Fruit fly (Drosophila melanogaster) Kc167 (cell line): ENCODE results near the gene Patr-1.

Source experiments
- Myc ChIP-seq: fragments of >200 bp; optimal IDR thresholded peaks from 2 replicates; lab custom pipeline; 2017; ENCODE audit warnings: missing external identifiers
- Sin3A ChIP-seq: fragments of >200 bp; optimal IDR thresholded peaks from 2 replicates; lab custom pipeline; 2018; ENCODE audit warnings: missing external identifiers
- h ChIP-seq: fragments of >200 bp; optimal IDR thresholded peaks from 3 replicates; lab custom pipeline; 2018; ENCODE audit warnings: missing external identifiers
- insv ChIP-seq: fragments of >200 bp; optimal IDR thresholded peaks from 3 replicates; lab custom pipeline; 2018; ENCODE audit warnings: missing external identifiers
- psq ChIP-seq: fragments of >200 bp; optimal IDR thresholded peaks from 2 replicates; lab custom pipeline; 2017; ENCODE audit warnings: missing external identifiers
- ttk ChIP-seq: sonication (Bioruptor generic); optimal IDR thresholded peaks from 2 replicates; lab custom pipeline; 2017; ENCODE audit warnings: missing external identifiers

The Patr-1 gene

DNA sequence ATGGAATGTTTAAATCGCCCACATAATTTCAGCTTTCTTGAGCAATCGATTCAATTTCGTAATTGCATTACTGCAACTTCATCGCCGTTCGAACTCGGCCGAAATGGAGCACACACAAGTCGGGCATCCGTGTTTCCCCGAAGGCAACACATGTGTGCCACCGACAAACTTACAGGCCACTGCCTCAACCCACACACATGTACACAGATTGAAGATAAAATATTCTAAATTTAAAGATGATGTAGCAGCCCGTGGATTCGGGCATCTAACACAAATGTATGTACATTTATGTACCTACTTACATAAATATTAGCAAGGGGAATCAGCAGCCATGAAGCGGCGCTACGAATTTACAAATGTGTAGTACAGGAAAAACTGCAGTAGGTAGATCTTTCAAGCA, 22.7 kb downstream of the Patr-1 start:
- no peak for TF ChIP-seq insv (lab: Kevin White, UChicago)
- no peak for TF ChIP-seq psq (lab: Kevin White, UChicago)
- no peak for TF ChIP-seq ttk (lab: Kevin White, UChicago)
- no peak for TF ChIP-seq Myc (lab: Kevin White, UChicago)

DNA sequence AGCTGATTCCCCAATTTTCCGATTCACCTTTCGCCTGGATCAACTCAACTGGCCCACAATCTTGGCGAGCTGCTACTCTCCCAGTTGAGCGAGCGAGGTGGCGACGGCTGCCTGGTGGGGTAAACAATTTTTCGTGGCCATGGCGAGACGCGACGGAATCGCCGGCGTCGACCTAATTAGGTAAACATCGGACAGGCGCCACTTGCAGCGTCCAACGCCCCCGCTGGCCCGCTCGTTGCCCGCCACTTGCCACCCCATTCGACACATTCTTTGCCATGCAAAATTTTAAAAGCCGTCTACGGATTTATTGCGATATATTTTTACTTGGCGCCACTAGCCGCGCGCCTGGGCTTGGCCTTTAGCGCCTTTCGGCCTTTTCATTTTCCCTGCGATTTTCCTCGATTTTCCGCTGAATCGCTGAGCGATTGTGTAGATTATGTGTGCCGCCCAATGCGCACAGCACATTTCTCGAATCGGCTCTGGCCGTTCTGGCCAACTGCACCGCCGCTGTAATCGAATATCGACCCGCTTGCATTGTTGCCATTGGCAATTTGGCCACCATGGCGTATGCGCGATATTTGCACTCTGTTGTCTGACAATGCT, 23.6 kb downstream of the Patr-1 start:
- TF ChIP-seq h (lab: Kevin White, UChicago), result no peak
- TF ChIP-seq insv (lab: Kevin White, UChicago), result no peak
- no peak for TF ChIP-seq Sin3A
- no peak for TF ChIP-seq ttk (lab: Kevin White, UChicago)
- no peak for TF ChIP-seq psq (lab: Kevin White, UChicago)
- no peak for TF ChIP-seq Myc (lab: Kevin White, UChicago)

DNA sequence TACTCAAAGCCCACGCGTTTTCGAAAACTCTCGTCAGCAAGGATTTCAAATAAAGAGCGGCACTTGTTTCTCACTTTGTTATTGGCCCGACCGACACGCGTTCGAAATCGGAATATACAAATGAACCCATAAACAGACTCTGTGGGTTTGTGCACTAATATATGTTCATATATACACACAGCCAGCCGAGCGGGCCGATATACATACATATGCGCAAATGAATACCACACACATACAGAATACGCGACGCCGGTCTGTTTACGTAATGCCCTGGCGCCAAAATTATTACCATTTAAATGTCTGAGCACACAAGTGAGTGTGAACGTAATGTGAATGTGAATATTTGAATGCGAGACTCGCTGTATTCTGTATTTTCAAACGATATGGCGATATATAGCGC, 24.4 kb downstream of the Patr-1 start:
- TF ChIP-seq h (lab: Kevin White, UChicago) (no peak), ttk (lab: Kevin White, UChicago) (no peak), insv (lab: Kevin White, UChicago) (no peak), Sin3A (no peak)

DNA sequence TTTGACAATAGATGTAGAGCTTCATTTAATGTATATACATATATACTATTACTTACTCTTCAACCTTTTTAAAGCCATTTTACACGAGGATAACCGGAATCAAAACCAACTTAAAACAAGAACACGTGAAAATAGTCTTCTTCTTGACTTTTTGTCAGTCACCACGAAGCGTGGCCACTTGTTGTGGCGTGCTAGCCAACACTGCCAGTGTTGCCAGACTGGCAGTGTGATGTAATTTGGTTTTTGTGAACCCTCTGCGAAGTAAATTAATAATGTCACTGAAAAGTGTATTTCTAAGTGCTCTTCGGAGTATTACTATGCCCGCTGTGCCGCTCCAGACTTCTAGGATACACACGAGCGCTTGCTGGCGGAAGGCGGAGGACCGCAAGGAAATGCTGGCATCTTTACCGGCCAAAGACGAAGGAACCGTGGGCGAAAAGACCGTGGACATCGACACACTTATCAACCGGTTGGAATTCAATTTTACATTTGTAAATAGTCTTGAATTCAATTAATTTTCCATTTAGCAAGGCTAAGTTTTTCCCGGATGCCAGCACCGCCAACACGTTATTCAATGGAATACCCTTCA, 29.3 kb downstream of the Patr-1 start, which contains the start of the genes Ns1 and mRpS11:
Ns1 (minus strand) TSS at position 150 of the 589 bp plus-strand sequence.
mRpS11 (plus strand) TSS at position 207 of the 589 bp plus-strand sequence.
- TF ChIP-seq ttk (lab: Kevin White, UChicago) (no peak), psq (lab: Kevin White, UChicago) (no peak), h (lab: Kevin White, UChicago) (no peak), Myc (lab: Kevin White, UChicago) (no peak), insv (lab: Kevin White, UChicago) (no peak)

DNA sequence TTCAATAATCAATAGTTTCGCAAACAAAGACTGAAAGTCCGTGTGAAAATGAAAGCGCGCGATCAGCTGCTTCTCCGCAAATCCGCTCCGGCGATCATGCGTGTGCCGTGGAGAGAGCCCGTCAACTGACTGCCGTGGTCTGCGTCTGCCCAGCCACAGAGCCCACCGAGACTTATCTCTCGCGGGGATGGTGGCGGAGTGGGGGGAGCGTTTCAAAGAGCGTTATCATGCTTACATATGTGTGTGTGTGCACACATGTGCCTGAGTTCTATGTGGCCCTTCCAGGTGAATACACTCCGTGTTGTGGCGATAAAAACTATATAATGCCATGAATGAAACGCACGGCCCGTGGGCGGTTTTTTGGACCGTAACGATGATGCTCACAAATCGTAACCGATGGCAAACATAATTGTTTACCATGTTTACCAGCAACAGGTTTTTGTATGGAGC, 34.6 kb downstream of the Patr-1 start:
- TF ChIP-seq h (lab: Kevin White, UChicago) (peak; percentile 44), ttk (lab: Kevin White, UChicago) (no peak), insv (lab: Kevin White, UChicago) (peak; percentile 41), Myc (lab: Kevin White, UChicago) (no peak), Sin3A (no peak), psq (lab: Kevin White, UChicago) (no peak)

DNA sequence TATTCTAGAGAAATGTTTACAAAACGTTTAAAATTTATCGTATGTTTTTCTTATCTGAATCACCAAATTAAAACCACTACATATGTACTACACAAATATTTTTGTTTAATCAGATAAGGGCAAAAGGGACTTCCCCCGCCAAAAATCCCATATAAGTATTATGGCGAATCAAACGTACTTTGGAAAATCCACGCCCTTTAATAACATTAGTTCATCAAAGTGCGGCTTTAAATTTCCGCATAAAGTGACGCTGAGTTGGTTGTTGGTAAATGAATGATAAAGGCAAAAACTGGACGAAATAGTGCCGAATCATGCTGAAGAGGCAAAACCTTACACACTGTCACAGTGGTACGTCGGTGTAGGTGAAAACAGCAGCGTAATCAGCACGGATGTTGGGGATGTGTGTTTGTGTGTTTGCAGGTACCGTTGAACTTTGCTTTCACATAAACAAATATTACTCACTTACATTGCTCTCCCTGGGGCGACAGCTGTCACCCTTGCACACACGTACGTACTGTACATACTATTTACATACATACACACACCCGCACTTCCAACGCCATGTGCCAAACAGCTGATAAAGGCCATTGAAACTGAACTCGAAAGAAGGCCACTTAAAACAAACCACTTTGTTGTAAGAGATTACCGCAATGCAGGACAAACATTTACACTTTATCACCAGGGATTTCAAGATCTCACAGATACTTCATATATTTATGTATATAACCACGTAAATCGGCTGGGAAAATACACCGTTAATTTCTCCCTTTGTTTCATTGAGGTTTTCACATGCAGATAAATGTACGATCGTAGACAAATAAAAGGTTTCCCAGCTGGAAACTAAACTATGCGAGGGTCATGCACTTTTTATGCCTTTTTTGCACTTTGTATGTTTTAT, 35.8 kb downstream of the Patr-1 start:
- TF ChIP-seq h (lab: Kevin White, UChicago), result no peak
- TF ChIP-seq Sin3A, result no peak
- TF ChIP-seq ttk (lab: Kevin White, UChicago), result no peak
- no peak for TF ChIP-seq psq (lab: Kevin White, UChicago)
- no peak for TF ChIP-seq Myc (lab: Kevin White, UChicago)
- TF ChIP-seq insv (lab: Kevin White, UChicago), result no peak

DNA sequence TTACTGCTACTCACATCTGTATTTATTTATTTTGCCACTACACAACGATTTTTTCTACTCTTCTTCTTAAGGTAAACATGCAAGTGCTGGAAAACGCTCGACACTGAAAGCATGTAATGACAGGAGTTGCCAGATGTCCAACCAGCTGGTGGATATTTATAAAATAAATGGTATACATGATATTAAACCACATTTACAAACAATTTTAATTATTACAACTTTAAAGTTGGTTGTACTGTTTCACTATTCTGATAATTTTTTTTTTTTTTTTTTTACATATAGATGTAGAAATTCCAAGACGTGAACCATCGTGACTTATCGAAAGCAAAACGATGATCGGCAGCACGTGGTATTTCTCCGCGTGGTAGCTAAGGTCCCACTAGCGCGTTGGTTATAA, 36.5 kb downstream of the Patr-1 start, which contains the start of the genes Keap1 and kuk:
Keap1 (minus strand) TSS at position 87 of the 397 bp plus-strand sequence.
kuk (plus strand) TSS at position 386 of the 397 bp plus-strand sequence.
- TF ChIP-seq Sin3A, result no peak

DNA sequence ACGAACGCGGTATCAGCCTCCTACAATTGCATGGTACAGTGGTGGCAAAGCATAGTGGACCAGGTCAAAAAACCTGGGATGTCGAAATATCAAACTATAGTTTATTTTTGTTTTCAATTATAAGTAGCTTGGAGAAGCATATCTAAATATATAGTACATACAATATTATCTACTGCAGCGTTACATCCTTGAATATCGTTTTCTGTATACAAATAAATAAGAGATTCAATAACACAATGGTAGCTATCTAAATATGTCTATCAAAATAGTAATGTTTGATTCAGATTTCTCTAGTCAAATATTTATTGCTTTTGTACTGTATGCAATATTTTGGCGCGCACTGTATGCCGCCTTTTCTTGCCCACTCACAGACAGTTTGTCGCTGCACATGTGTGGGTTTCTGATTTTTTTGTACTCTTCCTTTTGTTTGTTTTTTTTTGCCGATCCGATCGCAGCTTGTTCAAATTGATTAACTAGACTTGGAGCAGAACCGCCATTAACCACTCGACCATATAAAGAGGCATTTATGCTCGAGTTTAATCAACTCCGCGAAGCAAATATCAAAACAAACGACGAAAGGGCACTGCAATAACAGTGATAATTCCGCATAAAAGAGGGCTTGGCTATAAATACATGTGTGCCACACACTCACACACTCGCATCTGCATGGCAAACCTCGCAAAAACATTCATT, 37.4 kb downstream of the Patr-1 start:
- TF ChIP-seq psq (lab: Kevin White, UChicago), result no peak
- peak; percentile 21 for TF ChIP-seq h (lab: Kevin White, UChicago)
- TF ChIP-seq insv (lab: Kevin White, UChicago), result no peak
- TF ChIP-seq Myc (lab: Kevin White, UChicago), result no peak
- no peak for TF ChIP-seq Sin3A

DNA sequence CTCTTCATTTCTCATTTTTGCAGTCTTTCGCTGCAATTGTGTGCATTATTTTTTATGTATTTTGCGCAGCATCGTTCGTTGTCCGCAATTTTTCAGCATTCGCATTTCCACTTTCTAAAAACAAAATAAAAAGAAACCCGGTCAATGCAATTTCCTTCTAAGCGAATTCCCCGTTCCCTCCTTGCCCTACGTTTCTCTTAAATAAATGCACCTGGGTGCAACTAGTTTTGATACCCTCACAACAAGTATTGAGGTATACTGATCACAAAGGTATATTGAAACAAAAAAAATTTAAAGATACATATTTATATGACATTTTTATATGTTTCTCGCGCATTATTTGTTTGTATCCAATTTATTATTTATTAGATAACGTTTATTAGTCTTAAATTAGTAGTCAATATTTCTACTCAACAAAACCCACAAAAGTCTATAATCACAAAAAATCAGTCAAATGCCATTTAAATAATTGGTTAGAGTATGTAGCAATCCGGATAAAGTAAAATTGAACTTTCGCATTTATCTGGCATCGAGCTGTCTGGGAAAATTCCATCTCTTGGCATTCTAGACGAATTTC, 38.1 kb downstream of the Patr-1 start:
- TF ChIP-seq Myc (lab: Kevin White, UChicago) (no peak), insv (lab: Kevin White, UChicago) (no peak), psq (lab: Kevin White, UChicago) (no peak), ttk (lab: Kevin White, UChicago) (no peak), Sin3A (no peak), h (lab: Kevin White, UChicago) (no peak)

DNA sequence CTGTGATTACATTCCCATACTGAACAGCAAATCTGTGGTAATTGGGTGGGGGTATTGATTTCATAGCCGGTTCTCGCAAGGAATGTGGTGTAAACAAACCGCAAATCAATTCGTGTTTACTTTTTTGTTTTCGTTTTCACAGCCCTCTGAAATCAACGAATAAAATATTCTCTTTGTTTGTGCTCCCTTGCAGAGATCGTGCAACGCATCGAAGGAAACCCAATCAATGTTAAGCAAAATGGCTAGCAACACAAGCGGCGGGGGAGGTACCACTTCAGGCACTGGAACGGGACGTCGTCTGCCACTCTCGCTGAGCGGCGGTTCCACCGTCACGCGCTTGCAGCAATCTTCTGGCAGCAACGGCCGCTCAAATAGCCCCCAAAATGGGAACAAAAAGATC, 39.1 kb downstream of the Patr-1 start:
- TF ChIP-seq Sin3A (no peak), ttk (lab: Kevin White, UChicago) (no peak), psq (lab: Kevin White, UChicago) (no peak), h (lab: Kevin White, UChicago) (no peak)
